Fruit fly (Drosophila melanogaster) whole organism, embryonic: ENCODE data around the gene CG34284.

ENCODE experiments used
- Aef1 ChIP-seq: fragments of 200-800 bp; sonication (Bioruptor generic); IDR thresholded peaks from 3 replicates; pipeline ENCODE4 v1.3.6; 2022; ENCODE audit warnings: missing biosample characterization, missing genetic modification characterization
- BtbVII ChIP-seq: fragments of 200-800 bp; sonication (Bioruptor generic); optimal IDR thresholded peaks from 3 replicates; lab custom pipeline; 2017; ENCODE audit warnings: missing biosample characterization, mild to moderate bottlenecking, missing genetic modification characterization
- C15 ChIP-seq: fragments of 200-800 bp; sonication (Bioruptor generic); IDR thresholded peaks from 3 replicates; pipeline ENCODE4 v1.3.6; 2022; ENCODE audit warnings: missing biosample characterization, missing genetic modification characterization
- CG11695 ChIP-seq: fragments of 200-800 bp; sonication (Bioruptor generic); IDR thresholded peaks from 3 replicates; pipeline ENCODE4 v1.3.6; 2022; ENCODE audit warnings: missing biosample characterization, missing genetic modification characterization
- CG11696 ChIP-seq: fragments of 200-800 bp; sonication (Bioruptor generic); IDR thresholded peaks from 2 replicates; pipeline ENCODE4 v1.3.6; 2022; ENCODE audit warnings: missing biosample characterization, missing genetic modification characterization
- CG14050 ChIP-seq: fragments of 200-800 bp; sonication (Bioruptor generic); IDR thresholded peaks from 3 replicates; pipeline ENCODE4 v1.3.6; 2022; ENCODE audit warnings: missing biosample characterization, missing genetic modification characterization
- CG15269 ChIP-seq: fragments of 200-800 bp; sonication (Bioruptor generic); optimal IDR thresholded peaks from 2 replicates; lab custom pipeline; 2018; ENCODE audit warnings: missing biosample characterization, mild to moderate bottlenecking, missing genetic modification characterization, moderate library complexity
- CG1529 ChIP-seq: fragments of 200-800 bp; sonication (Bioruptor generic); optimal IDR thresholded peaks from 3 replicates; lab custom pipeline; 2018; ENCODE audit warnings: missing biosample characterization, missing genetic modification characterization
- CG17612 ChIP-seq: fragments of 200-800 bp; sonication (Bioruptor generic); IDR thresholded peaks from 2 replicates; pipeline ENCODE4 v1.3.6; 2022; ENCODE audit warnings: missing biosample characterization, missing genetic modification characterization
- CG18262 ChIP-seq: fragments of 200-800 bp; optimal IDR thresholded peaks from 3 replicates; lab custom pipeline; 2019; ENCODE audit warnings: missing biosample characterization, mild to moderate bottlenecking, missing genetic modification characterization, moderate library complexity
- CG18599 ChIP-seq: fragments of 200-800 bp; sonication (Bioruptor generic); optimal IDR thresholded peaks from 3 replicates; lab custom pipeline; 2017; ENCODE audit warnings: missing biosample characterization, missing genetic modification characterization, mild to moderate bottlenecking, moderate library complexity, missing genetic modification reagents
- CG32532 ChIP-seq: fragments of 200-800 bp; sonication (Bioruptor generic); IDR thresholded peaks from 2 replicates; pipeline ENCODE4 v1.3.6; 2022; ENCODE audit warnings: missing biosample characterization, missing genetic modification characterization
- CG3281 ChIP-seq: fragments of 200-800 bp; sonication (Bioruptor generic); optimal IDR thresholded peaks from 3 replicates; lab custom pipeline; 2017; ENCODE audit warnings: missing biosample characterization, mild to moderate bottlenecking, missing genetic modification characterization
- CG4404 ChIP-seq: fragments of 200-800 bp; sonication (Bioruptor generic); IDR thresholded peaks from 2 replicates; pipeline ENCODE4 v1.3.6; 2022; ENCODE audit warnings: missing biosample characterization, missing genetic modification characterization
- CG7357 ChIP-seq: fragments of 200-800 bp; sonication (Bioruptor generic); IDR thresholded peaks from 3 replicates; pipeline ENCODE4 v1.3.6; 2022; ENCODE audit warnings: missing biosample characterization, missing genetic modification characterization
- CG7372 ChIP-seq: fragments of 200-800 bp; sonication (Bioruptor generic); IDR thresholded peaks from 2 replicates; pipeline ENCODE4 v1.3.6; 2022; ENCODE audit warnings: missing biosample characterization, missing genetic modification characterization
- CG7987 ChIP-seq: fragments of 200-800 bp; sonication (Bioruptor generic); optimal IDR thresholded peaks from 2 replicates; lab custom pipeline; 2018; ENCODE audit warnings: missing biosample characterization, mild to moderate bottlenecking, missing genetic modification characterization, moderate library complexity
- CG8281 ChIP-seq: fragments of 200-800 bp; sonication (Bioruptor generic); optimal IDR thresholded peaks from 2 replicates; lab custom pipeline; 2018; ENCODE audit warnings: missing biosample characterization, mild to moderate bottlenecking, missing genetic modification characterization, moderate library complexity
- Dad ChIP-seq: fragments of 200-800 bp; sonication (Bioruptor generic); optimal IDR thresholded peaks from 3 replicates; lab custom pipeline; 2016; ENCODE audit warnings: missing biosample characterization, missing genetic modification characterization
- HLH3B ChIP-seq: fragments of 200-800 bp; sonication (Bioruptor generic); IDR thresholded peaks from 2 replicates; pipeline ENCODE4 v1.3.6; 2022; ENCODE audit warnings: missing biosample characterization, missing genetic modification characterization
- HmgZ ChIP-seq: fragments of 200-800 bp; sonication (Bioruptor generic); optimal IDR thresholded peaks from 2 replicates; lab custom pipeline; 2018; ENCODE audit warnings: missing biosample characterization, mild to moderate bottlenecking, missing genetic modification characterization
- Hmr ChIP-seq: fragments of 200-800 bp; sonication (Bioruptor generic); optimal IDR thresholded peaks from 3 replicates; lab custom pipeline; 2017; ENCODE audit warnings: mild to moderate bottlenecking, missing biosample characterization, missing genetic modification reagents, missing genetic modification characterization
- Jarid2 ChIP-seq: fragments of 200-800 bp; sonication (Bioruptor generic); optimal IDR thresholded peaks from 3 replicates; lab custom pipeline; 2017; ENCODE audit warnings: mild to moderate bottlenecking, missing biosample characterization, missing genetic modification reagents, missing genetic modification characterization
- MBD-R2 ChIP-seq: fragments of 200-800 bp; sonication (Bioruptor generic); IDR thresholded peaks from 2 replicates; pipeline ENCODE4 v1.3.6; 2022; ENCODE audit warnings: missing biosample characterization, missing genetic modification characterization
- NFAT ChIP-seq: fragments of 200-800 bp; sonication (Bioruptor generic); IDR thresholded peaks from 2 replicates; pipeline ENCODE4 v1.3.6; 2022; ENCODE audit warnings: missing biosample characterization, missing genetic modification characterization
- Poxn ChIP-seq: fragments of 200-800 bp; sonication (Bioruptor generic); IDR thresholded peaks from 2 replicates; pipeline ENCODE4 v1.3.6; 2022; ENCODE audit warnings: missing biosample characterization, missing genetic modification characterization
- al ChIP-seq: fragments of 200-800 bp; sonication (Bioruptor generic); IDR thresholded peaks from 2 replicates; pipeline ENCODE4 v1.3.6; 2022; ENCODE audit warnings: missing biosample characterization, missing genetic modification characterization
- ase ChIP-seq: fragments of 200-800 bp; sonication (Bioruptor generic); IDR thresholded peaks from 3 replicates; pipeline ENCODE4 v1.3.6; 2022; ENCODE audit warnings: missing biosample characterization, missing genetic modification characterization
- exex ChIP-seq: fragments of 200-800 bp; sonication (Bioruptor generic); optimal IDR thresholded peaks from 4 replicates; lab custom pipeline; 2018; ENCODE audit warnings: missing biosample characterization, mild to moderate bottlenecking, missing genetic modification characterization, moderate library complexity
- gce ChIP-seq: fragments of 200-800 bp; sonication (Bioruptor generic); IDR thresholded peaks from 3 replicates; pipeline ENCODE4 v1.3.6; 2022; ENCODE audit warnings: missing biosample characterization, missing genetic modification characterization
- grn ChIP-seq: fragments of 200-800 bp; sonication (Bioruptor generic); optimal IDR thresholded peaks from 3 replicates; lab custom pipeline; 2017; ENCODE audit warnings: missing biosample characterization, missing genetic modification characterization
- lmd ChIP-seq: fragments of 200-800 bp; sonication (Bioruptor generic); IDR thresholded peaks from 2 replicates; pipeline ENCODE4 v1.3.6; 2022; ENCODE audit warnings: missing biosample characterization, missing genetic modification characterization
- p53 ChIP-seq: fragments of 200-800 bp; sonication (Bioruptor generic); optimal IDR thresholded peaks from 2 replicates; lab custom pipeline; 2016; ENCODE audit warnings: missing biosample characterization, missing genetic modification characterization
- peb ChIP-seq: fragments of 200-800 bp; sonication (Bioruptor generic); IDR thresholded peaks from 2 replicates; pipeline ENCODE4 v1.3.6; 2022; ENCODE audit warnings: missing biosample characterization, missing genetic modification characterization
- prd ChIP-seq, 3 experiments: fragments of >200 bp in 2 of 3; fragments of 200-800 bp in 1 of 3; sonication (Bioruptor generic) in 1 of 3; optimal IDR thresholded peaks in 2 of 3; IDR thresholded peaks in 1 of 3; 2 replicates in 2 of 3; 3 replicates in 1 of 3; pipeline versions ENCODE4 v1.3.6 to Lab custom; 2017 to 2022; ENCODE audit warnings: missing biosample characterization in 1 of 3, missing genetic modification characterization in 1 of 3
- rib ChIP-seq: fragments of 200-800 bp; sonication (Bioruptor generic); IDR thresholded peaks from 2 replicates; pipeline ENCODE4 v1.3.6; 2022; ENCODE audit warnings: missing biosample characterization, missing genetic modification characterization
- sens ChIP-seq: fragments of 200-800 bp; sonication (Bioruptor generic); peaks from one replicate; lab custom pipeline; 2016; ENCODE audit warnings: missing biosample characterization, missing genetic modification characterization
- stc ChIP-seq: fragments of 200-800 bp; sonication (Bioruptor generic); IDR thresholded peaks from 2 replicates; pipeline ENCODE4 v1.3.6; 2022; ENCODE audit warnings: missing biosample characterization, missing genetic modification characterization
- tgo ChIP-seq: fragments of 200-800 bp; sonication (Bioruptor generic); IDR thresholded peaks from 3 replicates; pipeline ENCODE4 v1.3.6; 2022; ENCODE audit warnings: missing biosample characterization, missing genetic modification characterization
- tin ChIP-seq: fragments of 200-800 bp; sonication (Bioruptor generic); optimal IDR thresholded peaks from 3 replicates; lab custom pipeline; 2016; ENCODE audit warnings: missing biosample characterization, missing genetic modification characterization
- twi ChIP-seq: fragments of 200-800 bp; optimal IDR thresholded peaks from 2 replicates; lab custom pipeline; 2019; ENCODE audit warnings: missing biosample characterization, mild to moderate bottlenecking, missing genetic modification characterization, moderate library complexity

CG34284 gene

DNA sequence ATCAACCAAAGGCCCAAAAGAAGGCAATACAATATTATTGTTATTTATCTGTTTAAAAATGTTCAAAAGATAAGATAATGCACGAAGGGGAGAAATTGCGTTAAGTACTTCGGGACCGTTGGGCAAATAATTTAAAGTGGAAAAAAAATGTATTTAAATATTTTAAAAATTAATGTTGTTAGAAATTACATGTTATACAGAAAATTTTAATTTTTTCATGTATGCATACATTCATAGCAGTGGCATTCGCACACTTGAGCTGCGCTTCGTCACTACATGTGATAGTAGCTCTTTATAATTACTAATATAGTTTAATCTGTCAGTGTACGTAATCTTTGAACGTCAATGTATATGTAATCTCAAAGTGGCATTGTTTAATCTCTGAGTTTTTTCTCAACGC is 7.5 kb downstream of the CG34284 start (continued):
- TF ChIP-seq CG18599 (GFP tag; lab: Kevin White, UChicago) (peak; percentile 46), CG17612 (GFP tag; lab: Robert Waterston, UW) (no peak), exex (tag; lab: Kevin White, UChicago) (peak; percentile 30), grn (GFP tag; lab: Kevin White, UChicago) (no peak), Aef1 (GFP tag; lab: Robert Waterston, UW) (peak; percentile 64), CG4404 (GFP tag; lab: Robert Waterston, UW) (peak; percentile 40; the same call in 1 of the 2 replicates), rib (peak; percentile 73), al (GFP tag; lab: Robert Waterston, UW) (peak; percentile 74), prd (optimal IDR thresholded peaks at IDR 0.05; lab: Kevin White, UChicago) (no peak), prd (GFP tag; IDR thresholded peaks at IDR 0.05; lab: Robert Waterston, UW) (peak; percentile 89), CG7987 (GFP tag; lab: Kevin White, UChicago) (no peak), lmd (peak; percentile 79), C15 (0 out of 3 replicates have a peak, but pooled peaks have one; percentile 9), MBD-R2 (peak; percentile 44; the same call in 1 of the 2 replicates), HmgZ (tag; lab: Kevin White, UChicago) (no peak), CG7372 (peak; percentile 67), Poxn (GFP tag; lab: Robert Waterston, UW) (no peak), p53 (GFP tag; lab: Kevin White, UChicago) (no peak), ase (GFP tag; lab: Robert Waterston, UW) (peak; percentile 65; the same call in 2 of the 3 replicates), CG3281 (peak; percentile 46), CG18262 (tag; lab: Kevin White, UChicago) (no peak), CG32532 (GFP tag; lab: Robert Waterston, UW) (peak; percentile 78), Hmr (GFP tag; lab: Kevin White, UChicago) (peak; percentile 16), CG14050 (peak; percentile 33; the same call in 1 of the 3 replicates), tgo (peak; percentile 80), Dad (GFP tag; lab: Kevin White, UChicago) (no peak), peb (GFP tag; lab: Robert Waterston, UW) (no peak), stc (peak; percentile 47; the same call in 1 of the 2 replicates), CG11696 (GFP tag; lab: Robert Waterston, UW) (peak; percentile 52; the same call in 1 of the 2 replicates), NFAT (GFP tag; lab: Robert Waterston, UW) (peak; percentile 77), CG11695 (peak; percentile 65; the same call in 2 of the 3 replicates), HLH3B (GFP tag; lab: Robert Waterston, UW) (peak; percentile 71), gce (GFP tag; lab: Robert Waterston, UW) (peak; percentile 39; the same call in 1 of the 3 replicates), twi (tag; lab: Kevin White, UChicago) (no peak), Jarid2 (GFP tag; lab: Kevin White, UChicago) (no peak), CG1529 (GFP tag; lab: Kevin White, UChicago) (no peak), tin (GFP tag; lab: Kevin White, UChicago) (no peak), BtbVII (GFP tag; lab: Kevin White, UChicago) (peak; percentile 11), CG7357 (GFP tag; lab: Robert Waterston, UW) (peak; percentile 58; the same call in 1 of the 3 replicates), sens (GFP tag; lab: Kevin White, UChicago) (peak; percentile 62)
- TF ChIP-seq, all 482 proteins: peak for 88

- TF ChIP-seq CG15269 (tag; lab: Kevin White, UChicago): no peak
- TF ChIP-seq CG8281: peak; percentile 79
These were observed 27.5 kb downstream of the CG34284 start, which contains the start of gene CG14298 for dm6 chr3R:18875228-18875627. Gene CG14298 (plus strand): TSS chr3R:18875528.
